Worm (Caenorhabditis elegans) whole organism, midembryonic: ENCODE measurements around the gene clec-212.

Source experiments
- T22C8.4 ChIP-seq: fragments of 200-800 bp; sonication (Bioruptor generic); IDR thresholded peaks from 2 replicates; pipeline ENCODE4 v1.3.6; 2022; ENCODE audit warnings: missing genetic modification characterization, missing compliant biosample characterization
- cog-1 ChIP-seq: sonication (generic microtip); optimal IDR thresholded peaks from 2 replicates; lab custom pipeline; 2016; ENCODE audit warnings: missing genetic modification characterization, missing compliant biosample characterization
- flt-1 ChIP-seq: fragments of 200-800 bp; sonication (Bioruptor generic); IDR thresholded peaks from 2 replicates; pipeline ENCODE4 v1.3.6; 2022; ENCODE audit warnings: missing genetic modification characterization, missing compliant biosample characterization
- klf-2 ChIP-seq: fragments of 200-800 bp; sonication (Bioruptor generic); conservative IDR thresholded peaks from 2 replicates; pipeline ENCODE4 v1.3.6; 2022; ENCODE audit warnings: missing genetic modification reagents, missing genetic modification characterization, missing compliant biosample characterization
- med-1 ChIP-seq: sonication (generic microtip); optimal IDR thresholded peaks from 2 replicates; lab custom pipeline; 2017; ENCODE audit warnings: missing genetic modification characterization, mild to moderate bottlenecking, missing compliant biosample characterization, antibody characterized with exemption, missing genetic modification reagents; ENCODE audit not compliant: insufficient read depth
- ref-1 ChIP-seq: fragments of 200-800 bp; sonication (Bioruptor generic); conservative IDR thresholded peaks from 2 replicates; pipeline ENCODE4 v1.3.6; 2022; ENCODE audit warnings: missing genetic modification reagents, missing genetic modification characterization, missing compliant biosample characterization
- ztf-23 ChIP-seq: fragments of 200-800 bp; sonication (Bioruptor generic); IDR thresholded peaks from 2 replicates; pipeline ENCODE4 v1.3.6; 2022; ENCODE audit warnings: missing genetic modification reagents, missing genetic modification characterization, missing compliant biosample characterization
- ztf-29 ChIP-seq: fragments of 200-800 bp; sonication (Bioruptor generic); IDR thresholded peaks from 2 replicates; pipeline ENCODE4 v1.3.6; 2022; ENCODE audit warnings: missing genetic modification reagents, missing genetic modification characterization, missing compliant biosample characterization

DNA sequence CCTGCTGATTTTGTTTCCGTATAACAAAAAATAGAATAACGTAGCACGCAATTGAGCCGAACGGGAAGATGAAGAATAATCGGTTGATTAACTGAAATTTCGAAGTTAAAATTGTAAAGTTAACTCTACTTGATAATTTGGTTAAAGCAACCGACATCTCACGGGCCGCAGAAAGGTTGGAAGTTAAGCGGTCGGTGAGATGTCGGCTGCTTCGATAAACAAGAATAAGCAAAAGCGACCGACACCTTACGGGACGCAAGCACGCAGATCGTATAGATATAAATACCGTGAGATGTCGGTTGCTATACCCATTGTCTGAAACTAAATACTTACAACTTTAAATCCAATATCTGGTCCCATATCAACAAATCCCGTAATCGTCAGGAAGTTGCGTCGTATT is 24.9 kb upstream of the clec-212 start:
- TF ChIP-seq med-1 (GFP tag; lab: Kevin White, UChicago) (no peak), cog-1 (tag; lab: Kevin White, UChicago) (no peak), flt-1 (GFP tag; lab: Robert Waterston, UW) (no peak), ztf-29 (GFP tag; lab: Robert Waterston, UW) (no peak), T22C8.4 (GFP tag; lab: Robert Waterston, UW) (no peak), ref-1 (GFP tag; lab: Robert Waterston, UW) (no peak), klf-2 (GFP tag; lab: Robert Waterston, UW) (no peak), ztf-23 (GFP tag; lab: Robert Waterston, UW) (no peak)
